Worm (Caenorhabditis elegans) whole organism, L2 larva: ENCODE measurements around the gene C45H4.18.

ENCODE experiments used
- C34F6.9 ChIP-seq: fragments of 150-350 bp; optimal IDR thresholded peaks from 2 replicates; lab custom pipeline; 2014; ENCODE audit warnings: missing biosample characterization, missing genetic modification characterization
- F13H6.1 ChIP-seq: sonication (generic microtip); optimal IDR thresholded peaks from 2 replicates; lab custom pipeline; 2016; ENCODE audit warnings: missing genetic modification characterization, missing compliant biosample characterization
- Y55F3AM.14 ChIP-seq: fragments of 200-800 bp; sonication (Bioruptor generic); optimal IDR thresholded peaks from 2 replicates; lab custom pipeline; 2018; ENCODE audit warnings: mild to moderate bottlenecking, missing genetic modification characterization, missing compliant biosample characterization
- ZK546.5 ChIP-seq: sonication (generic microtip); optimal IDR thresholded peaks from 2 replicates; lab custom pipeline; 2017; ENCODE audit warnings: missing biosample characterization, missing genetic modification characterization
- alr-1 ChIP-seq: fragments of 150-350 bp; optimal IDR thresholded peaks from 2 replicates; lab custom pipeline; 2014; ENCODE audit warnings: missing biosample characterization, missing genetic modification characterization
- aly-2 ChIP-seq: fragments of 150-350 bp; optimal IDR thresholded peaks from 2 replicates; lab custom pipeline; 2014; ENCODE audit warnings: missing biosample characterization, missing genetic modification characterization
- ama-1 ChIP-seq: fragments of 150-350 bp; optimal IDR thresholded peaks from 2 replicates; lab custom pipeline; 2018; ENCODE audit warnings: inconsistent platforms
- blmp-1 ChIP-seq: sonication (generic microtip); optimal IDR thresholded peaks from 2 replicates; lab custom pipeline; 2017; ENCODE audit warnings: missing genetic modification characterization, mild to moderate bottlenecking, missing compliant biosample characterization, antibody characterized with exemption, moderate library complexity; ENCODE audit not compliant: insufficient read depth
- ceh-16 ChIP-seq: fragments of 150-350 bp; optimal IDR thresholded peaks from 2 replicates; lab custom pipeline; 2014; ENCODE audit warnings: missing biosample characterization, missing genetic modification characterization
- ceh-82 ChIP-seq: fragments of 150-350 bp; optimal IDR thresholded peaks from 2 replicates; lab custom pipeline; 2014; ENCODE audit warnings: missing biosample characterization, missing genetic modification characterization
- crh-2 ChIP-seq: sonication (generic microtip); optimal IDR thresholded peaks from 2 replicates; lab custom pipeline; 2017; ENCODE audit warnings: missing biosample characterization, missing genetic modification characterization
- dmd-4 ChIP-seq: sonication (generic microtip); optimal IDR thresholded peaks from 2 replicates; lab custom pipeline; 2017; ENCODE audit warnings: missing biosample characterization, missing genetic modification characterization
- egl-27 ChIP-seq: sonication (generic microtip); optimal IDR thresholded peaks from 3 replicates; lab custom pipeline; 2017; ENCODE audit warnings: missing biosample characterization, missing genetic modification reagents, missing genetic modification characterization
- elt-3 ChIP-seq: sonication (generic microtip); optimal IDR thresholded peaks from 2 replicates; lab custom pipeline; 2017; ENCODE audit warnings: missing biosample characterization, missing genetic modification characterization
- fos-1 ChIP-seq: fragments of 150-350 bp; optimal IDR thresholded peaks from 2 replicates; lab custom pipeline; 2014; ENCODE audit warnings: missing biosample characterization, missing genetic modification characterization
- gmeb-1 ChIP-seq: fragments of 150-350 bp; optimal IDR thresholded peaks from 2 replicates; lab custom pipeline; 2014; ENCODE audit warnings: missing biosample characterization, missing genetic modification characterization
- lin-11 ChIP-seq: fragments of 150-350 bp; sonication (generic microtip); optimal IDR thresholded peaks from 2 replicates; lab custom pipeline; 2014; ENCODE audit warnings: missing biosample characterization, missing genetic modification characterization, inconsistent platforms, mixed read lengths
- lin-13 ChIP-seq: fragments of 150-350 bp; optimal IDR thresholded peaks from 2 replicates; lab custom pipeline; 2014; ENCODE audit warnings: missing biosample characterization, missing genetic modification reagents, missing genetic modification characterization
- lin-39 ChIP-seq: fragments of 150-350 bp; optimal IDR thresholded peaks from 2 replicates; lab custom pipeline; 2014; ENCODE audit warnings: missing biosample characterization, missing genetic modification reagents, missing genetic modification characterization
- lsy-2 ChIP-seq, 2 experiments: fragments of 150-350 bp in 1 of 2; sonication (generic microtip) in 1 of 2; optimal IDR thresholded peaks; 2 replicates each; lab custom pipeline; 2014 to 2017; ENCODE audit warnings: missing biosample characterization in 2 of 2, missing genetic modification characterization in 2 of 2
- mab-5 ChIP-seq: fragments of 150-350 bp; optimal IDR thresholded peaks from 2 replicates; lab custom pipeline; 2014; ENCODE audit warnings: missing biosample characterization, missing genetic modification characterization
- mbf-1 ChIP-seq: sonication (generic microtip); optimal IDR thresholded peaks from 2 replicates; lab custom pipeline; 2017; ENCODE audit warnings: missing biosample characterization, missing genetic modification characterization
- mdl-1 ChIP-seq, 2 experiments: fragments of 150-350 bp in 1 of 2; sonication (generic microtip) in 1 of 2; optimal IDR thresholded peaks; 2 replicates each; lab custom pipeline; 2017; ENCODE audit warnings: missing biosample characterization in 2 of 2, missing genetic modification characterization in 2 of 2
- nhr-11 ChIP-seq: fragments of 150-350 bp; optimal IDR thresholded peaks from 2 replicates; lab custom pipeline; 2014; ENCODE audit warnings: missing biosample characterization, missing genetic modification characterization
- nhr-12 ChIP-seq: fragments of 150-350 bp; optimal IDR thresholded peaks from 2 replicates; lab custom pipeline; 2014; ENCODE audit warnings: missing biosample characterization, missing genetic modification characterization
- nhr-129 ChIP-seq: fragments of 150-350 bp; optimal IDR thresholded peaks from 2 replicates; lab custom pipeline; 2014; ENCODE audit warnings: missing biosample characterization, missing genetic modification characterization
- nhr-21 ChIP-seq: fragments of 150-350 bp; optimal IDR thresholded peaks from 2 replicates; lab custom pipeline; 2014; ENCODE audit warnings: missing biosample characterization, missing genetic modification characterization
- nhr-23 ChIP-seq: fragments of 150-350 bp; optimal IDR thresholded peaks from 2 replicates; lab custom pipeline; 2014; ENCODE audit warnings: missing biosample characterization, missing genetic modification reagents, missing genetic modification characterization
- nhr-237 ChIP-seq: fragments of 150-350 bp; optimal IDR thresholded peaks from 2 replicates; lab custom pipeline; 2014; ENCODE audit warnings: missing biosample characterization, missing genetic modification characterization
- nhr-6 ChIP-seq: fragments of 150-350 bp; optimal IDR thresholded peaks from 2 replicates; lab custom pipeline; 2014; ENCODE audit warnings: missing biosample characterization, missing genetic modification characterization
- nhr-77 ChIP-seq: fragments of 150-350 bp; optimal IDR thresholded peaks from 2 replicates; lab custom pipeline; 2014; ENCODE audit warnings: missing biosample characterization, missing genetic modification characterization
- peb-1 ChIP-seq: fragments of 150-350 bp; optimal IDR thresholded peaks from 2 replicates; lab custom pipeline; 2014; ENCODE audit warnings: missing biosample characterization, missing genetic modification characterization
- sem-4 ChIP-seq: fragments of 150-350 bp; optimal IDR thresholded peaks from 2 replicates; lab custom pipeline; 2014; ENCODE audit warnings: missing biosample characterization, missing genetic modification reagents, missing genetic modification characterization
- skn-1 ChIP-seq: sonication (generic microtip); optimal IDR thresholded peaks from 2 replicates; lab custom pipeline; 2017; ENCODE audit warnings: missing biosample characterization, missing genetic modification characterization
- sma-9 ChIP-seq, 2 experiments: fragments of 150-350 bp in 1 of 2; sonication (generic microtip) in 1 of 2; optimal IDR thresholded peaks; 2 replicates each; lab custom pipeline; 2014 to 2016; ENCODE audit warnings: missing genetic modification characterization in 2 of 2, mild to moderate bottlenecking in 1 of 2, missing biosample characterization in 1 of 2, missing compliant biosample characterization in 1 of 2, missing genetic modification reagents in 1 of 2, moderate library complexity in 1 of 2
- unc-39 ChIP-seq: fragments of 150-350 bp; optimal IDR thresholded peaks from 2 replicates; lab custom pipeline; 2014; ENCODE audit warnings: missing biosample characterization, missing genetic modification characterization
- unc-55 ChIP-seq: fragments of 150-350 bp; sonication (generic microtip); optimal IDR thresholded peaks from 3 replicates; lab custom pipeline; 2014; ENCODE audit warnings: missing biosample characterization, missing genetic modification reagents, missing genetic modification characterization
- unc-62 ChIP-seq: fragments of 150-350 bp; optimal IDR thresholded peaks from 2 replicates; lab custom pipeline; 2014; ENCODE audit warnings: missing biosample characterization, missing genetic modification reagents, missing genetic modification characterization
- ztf-1 ChIP-seq: fragments of 200-800 bp; sonication (Bioruptor generic); conservative IDR thresholded peaks from 2 replicates; pipeline ENCODE4 v1.3.6; 2022; ENCODE audit warnings: missing genetic modification characterization, missing compliant biosample characterization
- ztf-11 ChIP-seq: sonication (generic microtip); optimal IDR thresholded peaks from 2 replicates; lab custom pipeline; 2017; ENCODE audit warnings: missing biosample characterization, missing genetic modification characterization
- ztf-4 ChIP-seq: fragments of 150-350 bp; optimal IDR thresholded peaks from 2 replicates; lab custom pipeline; 2014; ENCODE audit warnings: missing biosample characterization, missing genetic modification characterization

C45H4.18 gene

DNA sequence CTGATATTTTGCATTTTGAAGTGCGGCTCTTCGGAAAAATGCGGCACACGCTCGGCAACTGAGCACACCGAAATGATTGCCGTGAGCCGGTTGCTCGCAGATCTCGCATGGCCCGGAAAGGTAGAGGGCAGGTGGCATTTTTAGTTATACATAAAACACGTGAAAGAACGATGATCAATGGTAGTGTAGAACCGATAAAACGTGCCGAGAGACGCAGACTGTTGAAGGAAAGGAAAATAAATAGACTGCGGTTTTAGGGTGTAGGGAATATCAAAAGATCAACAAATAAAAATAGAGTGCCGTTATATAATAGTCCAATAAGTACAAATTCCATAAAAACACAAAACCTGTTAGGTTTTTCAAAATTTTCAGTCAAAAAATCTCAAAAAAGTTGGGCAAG, 36.6 kb downstream of the C45H4.18 start, which contains the start of gene nhr-133:
nhr-133 (minus strand) TSS at position 183 of the 400 bp plus-strand sequence.
- TF ChIP-seq lin-11 (tag; lab: Kevin White, UChicago) (no peak), ama-1 (lab: Kevin White, UChicago) (no peak), fos-1 (tag; lab: Kevin White, UChicago) (peak; percentile 23), lin-39 (no peak), ZK546.5 (tag; lab: Kevin White, UChicago) (no peak), gmeb-1 (no peak), Y55F3AM.14 (no peak), nhr-12 (no peak), mab-5 (no peak), nhr-129 (tag; lab: Kevin White, UChicago) (peak; percentile 7), ztf-4 (tag; lab: Kevin White, UChicago) (no peak), C34F6.9 (no peak), unc-55 (no peak), ceh-16 (tag; lab: Kevin White, UChicago) (no peak), unc-39 (no peak), sem-4 (tag; lab: Kevin White, UChicago) (no peak), crh-2 (tag; lab: Kevin White, UChicago) (peak; percentile 38), unc-62 (GFP tag; lab: Kevin White, UChicago) (no peak), sma-9 (GFP tag; optimal IDR thresholded peaks at IDR 0.05; lab: Kevin White, UChicago) (peak; percentile 73), sma-9 (tag; optimal IDR thresholded peaks at IDR 0.05; lab: Kevin White, UChicago) (no peak), nhr-6 (no peak), F13H6.1 (tag; lab: Kevin White, UChicago) (peak; percentile 3), mdl-1 (tag; optimal IDR thresholded peaks at IDR 0.05; lab: Kevin White, UChicago) (no peak), nhr-237 (no peak)

DNA sequence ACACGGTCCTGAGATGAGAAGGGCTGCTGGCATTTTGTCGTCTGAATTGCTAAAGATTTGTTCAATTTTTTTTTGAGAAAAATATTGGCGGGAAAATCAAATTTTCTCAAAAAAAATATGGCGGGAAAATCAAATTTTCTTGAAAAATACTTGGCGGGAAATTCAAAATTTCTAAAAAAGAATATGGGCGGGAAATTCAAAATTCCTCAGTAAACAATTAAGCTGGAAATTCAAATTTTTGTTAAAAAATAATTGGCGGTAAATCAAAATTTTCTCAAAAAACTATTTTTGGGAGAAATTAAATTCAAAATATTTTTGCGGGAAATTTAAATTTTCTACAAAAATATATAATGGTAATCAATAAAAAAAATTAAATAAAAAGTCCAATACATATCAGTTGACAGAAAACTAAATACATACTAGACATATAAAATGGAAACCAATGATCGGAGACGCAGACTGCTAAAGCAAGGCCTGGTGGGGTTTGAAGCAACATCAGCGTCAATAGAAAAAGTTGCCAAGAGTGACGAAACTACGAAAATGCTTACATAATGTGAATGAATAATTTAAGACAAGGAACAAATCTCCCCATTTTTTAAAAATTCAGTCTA, 39.2 kb downstream of the C45H4.18 start, which contains the start of gene nhr-184:
nhr-184 (minus strand) TSS at position 51 of the 611 bp plus-strand sequence.
- TF ChIP-seq nhr-11 (tag; lab: Kevin White, UChicago) (no peak), Y55F3AM.14 (no peak), fos-1 (tag; lab: Kevin White, UChicago) (peak; percentile 56), unc-55 (peak; percentile 30), ztf-11 (tag; lab: Kevin White, UChicago) (no peak), nhr-23 (tag; lab: Kevin White, UChicago) (no peak), elt-3 (tag; lab: Kevin White, UChicago) (no peak), sma-9 (GFP tag; optimal IDR thresholded peaks at IDR 0.05; lab: Kevin White, UChicago) (peak; percentile 35), sma-9 (tag; optimal IDR thresholded peaks at IDR 0.05; lab: Kevin White, UChicago) (no peak), skn-1 (tag; lab: Kevin White, UChicago) (no peak), lsy-2 (tag; optimal IDR thresholded peaks at IDR 0.05; lab: Kevin White, UChicago) (peak in 1 of 2 experiments; percentile 21), aly-2 (no peak), gmeb-1 (peak; percentile 2)

DNA sequence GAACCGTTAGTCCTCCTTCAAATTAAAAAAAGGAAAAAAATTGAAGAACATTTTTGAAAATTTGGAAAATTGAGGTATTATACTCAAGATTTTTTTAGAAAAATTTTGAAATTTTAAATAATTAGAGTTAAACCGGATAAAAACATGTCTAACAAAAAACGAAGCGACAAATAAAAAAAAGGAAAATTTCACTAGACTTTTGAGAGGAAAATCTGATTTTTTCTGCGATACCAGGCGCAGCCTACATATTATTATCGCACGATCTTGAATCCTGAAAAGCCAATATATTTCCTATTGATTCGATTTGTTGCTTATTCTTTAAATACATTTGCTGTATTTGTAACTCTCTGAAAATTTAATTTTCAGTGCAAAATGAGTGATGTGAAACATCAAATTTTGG, 40.0 kb downstream of the C45H4.18 start, which contains the start of gene nstp-8:
nstp-8 (plus strand) TSS at position 301 of the 400 bp plus-strand sequence.
- TF ChIP-seq C34F6.9 (no peak), sem-4 (tag; lab: Kevin White, UChicago) (no peak), ZK546.5 (tag; lab: Kevin White, UChicago) (no peak), egl-27 (tag; lab: Kevin White, UChicago) (no peak), blmp-1 (no peak), mab-5 (no peak), lin-13 (GFP tag; lab: Kevin White, UChicago) (no peak), unc-55 (no peak), nhr-129 (tag; lab: Kevin White, UChicago) (no peak)

DNA sequence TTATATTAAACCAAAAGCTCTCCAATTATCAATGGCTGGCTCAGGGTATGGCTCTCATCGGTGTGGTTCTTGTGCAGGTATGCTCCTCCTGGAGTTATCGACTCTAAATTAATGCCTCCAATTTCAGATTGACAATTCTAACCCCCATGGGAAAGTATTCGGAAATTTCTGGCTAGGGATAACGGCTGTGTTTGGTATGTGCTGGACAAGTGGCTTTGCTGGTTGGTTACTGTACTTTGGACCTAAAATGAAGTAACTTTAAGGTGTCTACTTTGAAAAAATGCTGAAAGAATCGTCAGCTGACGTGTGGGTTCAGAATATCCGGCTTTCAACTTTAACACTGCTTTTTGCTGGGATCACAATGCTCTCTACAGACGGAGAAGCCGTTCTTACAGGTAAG, 41.6 kb downstream of the C45H4.18 start:
- TF ChIP-seq alr-1 (tag; lab: Kevin White, UChicago) (no peak), Y55F3AM.14 (no peak), ztf-1 (GFP tag; lab: Robert Waterston, UW) (no peak), mab-5 (no peak), unc-62 (GFP tag; lab: Kevin White, UChicago) (no peak), mbf-1 (tag; lab: Kevin White, UChicago) (no peak), nhr-77 (tag; lab: Kevin White, UChicago) (no peak), nhr-21 (tag; lab: Kevin White, UChicago) (no peak), fos-1 (tag; lab: Kevin White, UChicago) (no peak), nhr-23 (tag; lab: Kevin White, UChicago) (no peak), nhr-11 (tag; lab: Kevin White, UChicago) (no peak), lin-11 (tag; lab: Kevin White, UChicago) (no peak), nhr-12 (no peak), egl-27 (tag; lab: Kevin White, UChicago) (no peak), peb-1 (tag; lab: Kevin White, UChicago) (no peak), ceh-82 (tag; lab: Kevin White, UChicago) (no peak), sma-9 (GFP tag; optimal IDR thresholded peaks at IDR 0.05; lab: Kevin White, UChicago) (no peak), sma-9 (tag; optimal IDR thresholded peaks at IDR 0.05; lab: Kevin White, UChicago) (no peak), dmd-4 (tag; lab: Kevin White, UChicago) (no peak)
